Fruit fly (Drosophila melanogaster): ENCODE data around the gene Tango4.
A peak's percentile ranks its signal among the peaks of the same experiment; 100 is the strongest.

Gene Tango4

DNA sequence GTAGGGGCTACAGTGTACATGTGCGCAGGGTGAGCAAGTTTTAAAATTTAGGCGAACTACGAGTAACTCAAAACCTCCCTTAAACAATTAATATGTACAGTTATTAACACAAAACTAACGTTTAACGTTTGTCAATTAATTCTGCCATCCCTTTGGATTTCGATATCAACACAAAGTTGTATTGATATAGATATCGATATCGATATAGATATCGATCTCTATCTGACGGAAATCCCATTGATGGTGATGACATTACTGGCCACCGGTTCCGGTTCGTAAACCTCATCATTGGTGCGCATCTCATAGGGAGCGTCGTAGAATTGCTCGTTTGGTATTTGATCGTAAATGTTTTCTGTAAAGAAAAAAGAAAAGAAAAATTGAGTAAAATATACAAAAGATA, 27.6 kb upstream of the Tango4 start:
- TF ChIP-seq dsf (GFP tag; optimal IDR thresholded peaks at IDR 0.05; ENCODE audit: borderline replicate concordance) (no peak), woc (GFP tag; optimal IDR thresholded peaks at IDR 0.05) (no peak), Jra (GFP tag; optimal IDR thresholded peaks at IDR 0.05) (no peak), Dfd (GFP tag; optimal IDR thresholded peaks at IDR 0.05) (no peak), Myc (optimal IDR thresholded peaks at IDR 0.05) (no peak), Hr78 (GFP tag; optimal IDR thresholded peaks at IDR 0.05) (no peak), br (GFP tag; optimal IDR thresholded peaks at IDR 0.05) (no peak), HLH106 (tag; optimal IDR thresholded peaks at IDR 0.05) (no peak), foxo (GFP tag; optimal IDR thresholded peaks at IDR 0.05) (no peak), CrebA (GFP tag; optimal IDR thresholded peaks at IDR 0.05; ENCODE audit: borderline replicate concordance) (no peak), Rel (GFP tag; optimal IDR thresholded peaks at IDR 0.05) (no peak), Rel (tag; optimal IDR thresholded peaks at IDR 0.05) (no peak), sv (GFP tag; optimal IDR thresholded peaks at IDR 0.05) (no peak), jim (GFP tag; optimal IDR thresholded peaks at IDR 0.05) (no peak), Abd-B (GFP tag; optimal IDR thresholded peaks at IDR 0.05) (no peak), rgr (GFP tag; optimal IDR thresholded peaks at IDR 0.05) (no peak), lola (GFP tag; optimal IDR thresholded peaks at IDR 0.05) (no peak)

DNA sequence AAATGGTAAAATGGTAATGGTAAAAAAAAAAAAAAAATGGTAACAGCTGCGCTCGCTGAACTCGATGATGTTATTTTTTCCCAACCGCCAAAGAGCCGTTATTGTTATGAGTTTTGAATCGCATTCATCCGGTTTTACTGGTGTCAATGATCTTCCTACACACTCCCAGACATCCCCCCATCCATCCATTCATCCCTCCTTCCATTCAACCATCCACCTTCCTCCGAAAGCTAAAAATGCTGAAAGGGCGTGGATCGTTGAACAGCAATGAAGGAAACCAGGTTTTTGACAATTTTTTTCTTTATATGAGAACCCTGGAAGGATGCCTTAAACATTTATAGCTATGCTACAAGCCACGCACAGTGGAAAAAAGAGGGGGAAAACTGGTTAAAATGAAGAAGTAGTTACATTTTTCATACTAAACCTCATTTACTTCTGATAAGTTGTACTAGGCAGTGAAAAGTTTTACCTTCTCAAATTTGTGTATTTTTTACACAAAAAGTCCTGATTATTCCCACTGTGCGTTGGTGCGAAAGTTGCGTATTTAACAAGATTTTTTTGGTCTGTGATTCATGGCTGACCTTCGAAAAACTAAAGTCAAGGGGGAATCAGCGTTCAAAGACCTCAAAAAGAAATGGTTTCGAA, 20.8 kb upstream of the Tango4 start:
- TF ChIP-seq woc (GFP tag; optimal IDR thresholded peaks at IDR 0.05) (peak; percentile 43), Dif (GFP tag; optimal IDR thresholded peaks at IDR 0.05; ENCODE audit: partially characterized antibody) (no peak), dmrt93B (GFP tag; optimal IDR thresholded peaks at IDR 0.05) (no peak), Hr83 (GFP tag; optimal IDR thresholded peaks at IDR 0.05; ENCODE audit: poor library complexity, severe bottlenecking) (no peak), rgr (GFP tag; optimal IDR thresholded peaks at IDR 0.05) (peak; percentile 57), CG9705 (GFP tag; optimal IDR thresholded peaks at IDR 0.05) (no peak), jim (GFP tag; optimal IDR thresholded peaks at IDR 0.05) (no peak), br (GFP tag; optimal IDR thresholded peaks at IDR 0.05) (peak; percentile 38), lola (GFP tag; optimal IDR thresholded peaks at IDR 0.05) (no peak), ey (GFP tag; optimal IDR thresholded peaks at IDR 0.05) (peak; percentile 36), foxo (GFP tag; optimal IDR thresholded peaks at IDR 0.05) (peak in 1 of 2 experiments; percentile 28), Mio (GFP tag; optimal IDR thresholded peaks at IDR 0.05) (no peak), HLH106 (tag; optimal IDR thresholded peaks at IDR 0.05) (peak; percentile 25), N (GFP tag; optimal IDR thresholded peaks at IDR 0.05) (no peak), OdsH (GFP tag; optimal IDR thresholded peaks at IDR 0.05) (peak; percentile 16), Sp1 (GFP tag; optimal IDR thresholded peaks at IDR 0.05) (peak; percentile 39), sage (GFP tag; optimal IDR thresholded peaks at IDR 0.05) (no peak), brk (GFP tag; optimal IDR thresholded peaks at IDR 0.05) (no peak), fru (GFP tag; optimal IDR thresholded peaks at IDR 0.05) (peak; percentile 51), GATAd (GFP tag; optimal IDR thresholded peaks at IDR 0.05) (no peak), pan (optimal IDR thresholded peaks at IDR 0.05) (no peak), Hr78 (GFP tag; optimal IDR thresholded peaks at IDR 0.05) (no peak), Abd-B (GFP tag; optimal IDR thresholded peaks at IDR 0.05) (no peak), h (GFP tag; optimal IDR thresholded peaks at IDR 0.05) (peak; percentile 69), psq (GFP tag; optimal IDR thresholded peaks at IDR 0.05) (peak; percentile 19), Vsx2 (GFP tag; optimal IDR thresholded peaks at IDR 0.05; ENCODE audit: partially characterized antibody) (no peak)

DNA sequence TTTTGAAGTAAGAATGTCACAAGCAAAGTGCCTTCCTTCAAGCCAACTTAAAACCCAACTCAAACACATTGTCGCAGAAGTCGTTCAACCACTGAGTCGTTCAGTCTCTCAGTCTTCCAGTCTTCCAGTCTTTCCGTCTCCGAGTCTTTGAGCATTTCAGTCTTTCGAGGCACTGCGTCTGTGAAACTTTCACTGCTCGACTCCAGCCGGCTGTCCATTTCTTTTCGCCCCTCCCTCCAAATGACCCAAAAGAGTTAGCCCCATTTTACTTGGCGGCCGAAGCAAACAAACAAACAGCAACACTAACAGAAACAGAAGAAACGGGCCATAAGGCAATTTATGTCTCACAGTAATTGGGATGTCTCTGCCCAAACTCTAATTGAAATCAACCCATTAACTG, 19.9 kb upstream of the Tango4 start:
- TF ChIP-seq br (GFP tag; optimal IDR thresholded peaks at IDR 0.05): no peak
- no peak for TF ChIP-seq CG9705 (GFP tag; optimal IDR thresholded peaks at IDR 0.05)
- no peak for TF ChIP-seq Hr83 (GFP tag; optimal IDR thresholded peaks at IDR 0.05; ENCODE audit: poor library complexity, severe bottlenecking)
- TF ChIP-seq Hnf4 (GFP tag; optimal IDR thresholded peaks at IDR 0.05): no peak
- no peak for TF ChIP-seq dmrt93B (GFP tag; optimal IDR thresholded peaks at IDR 0.05)
- TF ChIP-seq usp (GFP tag; optimal IDR thresholded peaks at IDR 0.05): no peak
- TF ChIP-seq fru (GFP tag; optimal IDR thresholded peaks at IDR 0.05): no peak
- TF ChIP-seq psq (GFP tag; optimal IDR thresholded peaks at IDR 0.05): no peak
- TF ChIP-seq ey (GFP tag; optimal IDR thresholded peaks at IDR 0.05): no peak

Data from whole organism, wandering third instar larva.